Worm (Caenorhabditis elegans) whole organism, L1 larva: ENCODE measurements around the gene B0361.11.

Experiments used
- blmp-1 ChIP-seq: fragments of 150-350 bp; optimal IDR thresholded peaks from 2 replicates; lab custom pipeline; 2014; ENCODE audit warnings: missing biosample characterization, missing genetic modification characterization
- fos-1 ChIP-seq: fragments of 150-350 bp; optimal IDR thresholded peaks from 2 replicates; lab custom pipeline; 2014; ENCODE audit warnings: missing biosample characterization, missing genetic modification characterization
- grh-1 ChIP-seq: fragments of 200-800 bp; sonication (Bioruptor generic); IDR thresholded peaks from 2 replicates; pipeline ENCODE4 v1.3.6; 2022; ENCODE audit warnings: missing genetic modification reagents, missing genetic modification characterization, missing compliant biosample characterization
- nhr-76 ChIP-seq: sonication (generic microtip); optimal IDR thresholded peaks from 2 replicates; lab custom pipeline; 2017; ENCODE audit warnings: missing biosample characterization, missing genetic modification characterization
- snpc-4 ChIP-seq: fragments of 150-350 bp; optimal IDR thresholded peaks from 2 replicates; lab custom pipeline; 2014; ENCODE audit warnings: missing biosample characterization, missing genetic modification characterization

DNA sequence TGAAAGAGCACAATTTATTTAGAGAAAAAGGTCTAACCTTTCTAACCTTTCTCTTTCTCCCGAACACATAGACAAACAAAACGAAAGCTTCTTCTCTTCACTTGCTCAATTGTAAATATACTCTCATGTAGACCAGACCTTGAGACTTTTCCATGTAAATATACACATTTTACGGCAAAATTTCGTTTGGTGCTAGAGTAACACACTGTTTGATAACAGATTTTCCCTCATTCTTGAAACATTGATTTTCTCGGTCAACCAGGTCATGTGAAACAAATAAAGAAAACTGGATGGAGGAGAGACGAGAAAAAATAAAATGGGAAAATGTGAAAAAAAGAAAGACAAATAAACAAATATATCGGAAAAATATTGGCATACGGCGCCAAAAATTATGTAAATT lies 44.6 kb downstream of the B0361.11 start:
- no peak for TF ChIP-seq grh-1
- no peak for TF ChIP-seq blmp-1 (tag; lab: Kevin White, UChicago)
- no peak for TF ChIP-seq snpc-4
- TF ChIP-seq fos-1 (tag; lab: Kevin White, UChicago) = no peak
- no peak for TF ChIP-seq nhr-76 (tag; lab: Kevin White, UChicago)
